Fruit fly (Drosophila melanogaster): ENCODE data around the gene toc.

The toc gene

dm6 chr2L:3123562-3124345 is 20.8 kb downstream of the toc start:
- TF ChIP-seq svp (GFP tag) (peak; percentile 5), CG31627 (GFP tag; optimal IDR thresholded peaks at IDR 0.05) (no peak)

dm6 chr2L:3122216-3122615 is 22.4 kb downstream of the toc start:
- no peak for TF ChIP-seq CG6792 (GFP tag; optimal IDR thresholded peaks at IDR 0.05)
- TF ChIP-seq CG11762 (GFP tag; optimal IDR thresholded peaks at IDR 0.05; ENCODE audit: insufficient read depth), result no peak
- no peak for TF ChIP-seq CG15336 (GFP tag; IDR thresholded peaks at IDR 0.05)
- no peak for TF ChIP-seq CG10669 (GFP tag; optimal IDR thresholded peaks at IDR 0.05)
- no peak for TF ChIP-seq Sox102F (GFP tag; optimal IDR thresholded peaks at IDR 0.05)
- no peak for TF ChIP-seq Ets96B (tag; optimal IDR thresholded peaks at IDR 0.05)
- TF ChIP-seq cyc (GFP tag; optimal IDR thresholded peaks at IDR 0.05), result no peak
- no peak for TF ChIP-seq CG8319 (GFP tag; optimal IDR thresholded peaks at IDR 0.05)
- no peak for TF ChIP-seq lz (GFP tag; optimal IDR thresholded peaks at IDR 0.05)
- no peak for TF ChIP-seq svp (GFP tag)
- TF ChIP-seq fkh (GFP tag; optimal IDR thresholded peaks at IDR 0.05), result no peak
- TF ChIP-seq OdsH (GFP tag; optimal IDR thresholded peaks at IDR 0.05), result no peak
- no peak for TF ChIP-seq CG3032 (tag; optimal IDR thresholded peaks at IDR 0.05)
- TF ChIP-seq CG11902 (GFP tag; optimal IDR thresholded peaks at IDR 0.05), result no peak
- TF ChIP-seq CG11294 (GFP tag; IDR thresholded peaks at IDR 0.05), result no peak
- TF ChIP-seq fd85E (GFP tag; optimal IDR thresholded peaks at IDR 0.05), result no peak

- TF ChIP-seq fkh (GFP tag; optimal IDR thresholded peaks at IDR 0.05), result peak; percentile 80
- TF ChIP-seq Hr4 (GFP tag; optimal IDR thresholded peaks at IDR 0.05), result no peak
Measured at dm6 chr2L:3121745-3122144, 22.8 kb downstream of the toc start.

- TF ChIP-seq CG31627 (GFP tag; optimal IDR thresholded peaks at IDR 0.05), result no peak
- TF ChIP-seq CG10631 (GFP tag; optimal IDR thresholded peaks at IDR 0.05), result no peak
- TF ChIP-seq spab (GFP tag; optimal IDR thresholded peaks at IDR 0.05), result no peak
- no peak for TF ChIP-seq CG1621 (tag; optimal IDR thresholded peaks at IDR 0.05)
- TF ChIP-seq cyc (GFP tag; optimal IDR thresholded peaks at IDR 0.05), result no peak
- TF ChIP-seq Ets21C (GFP tag; optimal IDR thresholded peaks at IDR 0.05), result no peak
- TF ChIP-seq salr (GFP tag; optimal IDR thresholded peaks at IDR 0.05), result no peak
- TF ChIP-seq Eip75B (GFP tag; optimal IDR thresholded peaks at IDR 0.05), result no peak
- no peak for TF ChIP-seq CG6163 (GFP tag; IDR thresholded peaks at IDR 0.05)
- TF ChIP-seq CG15336 (GFP tag; IDR thresholded peaks at IDR 0.05), result no peak
- no peak for TF ChIP-seq CG3919 (GFP tag; optimal IDR thresholded peaks at IDR 0.05)
Measured at dm6 chr2L:3121325-3121724, 23.3 kb downstream of the toc start.

DNA sequence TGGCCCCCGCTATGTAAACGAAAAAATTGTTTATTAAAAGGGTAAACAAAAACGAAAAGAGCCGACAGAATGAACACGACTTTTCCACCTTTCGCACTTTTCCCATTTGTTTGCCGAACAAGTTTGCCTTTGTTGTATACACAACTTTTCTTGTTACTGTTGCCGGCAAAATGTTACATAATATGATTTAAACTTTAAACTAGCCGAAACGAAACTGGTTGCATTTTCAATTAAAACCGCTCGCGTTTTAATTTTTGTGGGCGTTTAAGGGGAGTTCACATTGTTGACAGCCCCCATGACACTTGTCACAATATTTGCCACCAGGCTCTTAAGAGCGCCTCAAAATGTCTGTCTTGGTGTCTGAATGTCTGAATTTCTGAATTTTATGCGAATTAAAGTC is 23.8 kb downstream of the toc start:
- TF ChIP-seq CG10631 (GFP tag; optimal IDR thresholded peaks at IDR 0.05) (no peak), fkh (GFP tag; optimal IDR thresholded peaks at IDR 0.05) (peak; percentile 41)

DNA sequence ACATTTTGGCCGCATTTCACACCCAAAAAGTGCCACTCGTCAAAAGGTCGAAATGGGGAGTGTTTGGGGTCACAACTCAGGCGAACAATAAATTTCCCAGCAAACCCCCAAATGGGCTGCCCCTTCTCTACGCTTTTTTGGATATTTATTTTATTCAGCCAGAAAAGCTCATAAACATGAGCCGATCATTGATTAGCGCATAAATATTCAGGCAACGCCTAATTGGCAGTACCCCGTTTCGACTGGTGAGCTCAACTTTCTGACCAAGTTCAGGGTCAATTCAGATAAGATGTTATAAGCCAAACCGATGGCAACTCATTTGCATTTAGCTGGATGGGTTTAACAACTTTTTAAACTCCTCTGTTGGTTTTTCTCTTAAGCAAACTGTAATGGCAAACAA is 25.0 kb downstream of the toc start:
- TF ChIP-seq Sox15 (GFP tag; optimal IDR thresholded peaks at IDR 0.05) (no peak), CG8319 (GFP tag; optimal IDR thresholded peaks at IDR 0.05) (no peak), Hr39 (GFP tag; optimal IDR thresholded peaks at IDR 0.05) (no peak), Ets96B (tag; optimal IDR thresholded peaks at IDR 0.05) (no peak), fd59A (GFP tag; optimal IDR thresholded peaks at IDR 0.05) (no peak), CG6808 (GFP tag; optimal IDR thresholded peaks at IDR 0.05) (no peak), Hr38 (GFP tag; optimal IDR thresholded peaks at IDR 0.05) (no peak), Gug (GFP tag; IDR thresholded peaks at IDR 0.05) (no peak), esn (GFP tag; optimal IDR thresholded peaks at IDR 0.05) (no peak), Sox14 (GFP tag; optimal IDR thresholded peaks at IDR 0.05) (no peak)
